Fruit fly (Drosophila melanogaster): ENCODE results near the gene CG32485.

CG32485 gene

dm6 chr3L:3081966-3082516, 31.9 kb downstream of the CG32485 start (continued):
- TF ChIP-seq CG15011 (GFP tag; optimal IDR thresholded peaks at IDR 0.05) (no peak), CG8290 (GFP tag; optimal IDR thresholded peaks at IDR 0.05) (no peak), CG8290 (tag; optimal IDR thresholded peaks at IDR 0.05) (peak in 1 of 2 experiments; percentile 31), CG10431 (GFP tag; optimal IDR thresholded peaks at IDR 0.05) (no peak), repo (GFP tag; optimal IDR thresholded peaks at IDR 0.05) (no peak), Poxn (GFP tag; IDR thresholded peaks at IDR 0.05) (no peak), Drgx (GFP tag; IDR thresholded peaks at IDR 0.05) (no peak), esg (GFP tag; conservative IDR thresholded peaks at IDR 0.05) (no peak), ind (GFP tag; optimal IDR thresholded peaks at IDR 0.05) (no peak), ftz-f1 (GFP tag; optimal IDR thresholded peaks at IDR 0.05) (no peak), CG9609 (GFP tag; optimal IDR thresholded peaks at IDR 0.05) (no peak), fd102C (GFP tag; optimal IDR thresholded peaks at IDR 0.05) (no peak), sima (GFP tag; optimal IDR thresholded peaks at IDR 0.05) (no peak), CG10979 (tag; optimal IDR thresholded peaks at IDR 0.05) (no peak), H2.0 (GFP tag; IDR thresholded peaks at IDR 0.05) (no peak), NK7.1 (GFP tag; optimal IDR thresholded peaks at IDR 0.05) (no peak), CrebB (tag; optimal IDR thresholded peaks at IDR 0.05) (peak; percentile 8), Nf-YA (GFP tag; IDR thresholded peaks at IDR 0.05) (no peak), bcd (GFP tag; optimal IDR thresholded peaks at IDR 0.05) (no peak), Gsc (GFP tag; IDR thresholded peaks at IDR 0.05) (no peak), hb (GFP tag; IDR thresholded peaks at IDR 0.05; ENCODE audit: partially characterized antibody) (no peak), CG7357 (GFP tag; IDR thresholded peaks at IDR 0.05) (no peak), mld (GFP tag; IDR thresholded peaks at IDR 0.05; ENCODE audit: partially characterized antibody) (no peak), trem (tag; optimal IDR thresholded peaks at IDR 0.05) (no peak), nerfin-1 (tag; optimal IDR thresholded peaks at IDR 0.05) (no peak), CG15479 (GFP tag; optimal IDR thresholded peaks at IDR 0.05) (no peak), NFAT (GFP tag; IDR thresholded peaks at IDR 0.05) (no peak), Mrtf (GFP tag; IDR thresholded peaks at IDR 0.05) (no peak), ERR (GFP tag; optimal IDR thresholded peaks at IDR 0.05) (no peak), Med (GFP tag) (peak; percentile 75), ab (GFP tag; optimal IDR thresholded peaks at IDR 0.05) (no peak), CG10321 (GFP tag; IDR thresholded peaks at IDR 0.05) (no peak), CG2889 (GFP tag; IDR thresholded peaks at IDR 0.05) (no peak), bab2 (GFP tag; optimal IDR thresholded peaks at IDR 0.05) (no peak), chm (GFP tag; IDR thresholded peaks at IDR 0.05) (no peak), CG12299 (tag; optimal IDR thresholded peaks at IDR 0.05) (no peak), CG3838 (GFP tag; optimal IDR thresholded peaks at IDR 0.05) (no peak), trh (GFP tag; optimal IDR thresholded peaks at IDR 0.05) (no peak), Dek (tag; optimal IDR thresholded peaks at IDR 0.05) (no peak), lola (GFP tag; optimal IDR thresholded peaks at IDR 0.05) (no peak), fd96Cb (tag; optimal IDR thresholded peaks at IDR 0.05) (no peak), CG2129 (GFP tag; IDR thresholded peaks at IDR 0.05; ENCODE audit: partially characterized antibody) (no peak), dati (GFP tag; IDR thresholded peaks at IDR 0.05) (no peak), CG34422 (GFP tag; IDR thresholded peaks at IDR 0.05) (peak; percentile 22; the same call in 1 of the 3 replicates), ase (GFP tag; IDR thresholded peaks at IDR 0.05) (no peak), CG32767 (GFP tag; IDR thresholded peaks at IDR 0.05) (no peak), ken (GFP tag; IDR thresholded peaks at IDR 0.05) (no peak), CG34376 (GFP tag; optimal IDR thresholded peaks at IDR 0.05) (peak; percentile 25), sens (GFP tag) (peak; percentile 69), CG1233 (GFP tag; optimal IDR thresholded peaks at IDR 0.05) (no peak), CG33557 (GFP tag; optimal IDR thresholded peaks at IDR 0.05) (no peak), lab (GFP tag; optimal IDR thresholded peaks at IDR 0.05) (no peak)

All from whole organism, embryonic.